Worm (Caenorhabditis elegans) whole organism, young adult: Measurements from ENCODE around the gene mmaa-1.

ENCODE experiments used
- F22D6.2 ChIP-seq: sonication (generic microtip); optimal IDR thresholded peaks from 2 replicates; lab custom pipeline; 2016; ENCODE audit warnings: mild to moderate bottlenecking, missing genetic modification characterization, missing compliant biosample characterization
- mxl-1 ChIP-seq: sonication (generic microtip); optimal IDR thresholded peaks from 2 replicates; lab custom pipeline; 2016; ENCODE audit warnings: missing genetic modification characterization, missing compliant biosample characterization
- nhr-90 ChIP-seq: sonication (generic microtip); optimal IDR thresholded peaks from 2 replicates; lab custom pipeline; 2016; ENCODE audit warnings: missing genotype, mild to moderate bottlenecking, missing genetic modification characterization, missing compliant biosample characterization

- TF ChIP-seq F22D6.2 (no peak), mxl-1 (tag; lab: Kevin White, UChicago) (no peak), nhr-90 (tag; lab: Kevin White, UChicago) (no peak)
These were observed 10.1 kb downstream of the mmaa-1 start for ce11 chrII:7090852-7091251.
